Worm (Caenorhabditis elegans): Measurements from ENCODE around the gene pcp-5.

- TF ChIP-seq snpc-4 (tag; optimal IDR thresholded peaks at IDR 0.05) (no peak), mls-2 (tag; optimal IDR thresholded peaks at IDR 0.05) (no peak), unc-62 (GFP tag; optimal IDR thresholded peaks at IDR 0.05) (no peak)
Measured at ce11 chrIII:7903427-7903826, 4.0 kb downstream of the pcp-5 start.
